Fruit fly (Drosophila melanogaster): ENCODE measurements around the gene Ubr3.

Ubr3 gene

dm6 chrX:7933210-7933915 is 2.3 kb upstream of the Ubr3 start, which contains the start of the genes Dhdds and RpS14a (continued):
- TF ChIP-seq CkIIα-i1 (GFP tag; IDR thresholded peaks at IDR 0.05), result no peak
- TF ChIP-seq vvl (GFP tag; IDR thresholded peaks at IDR 0.05), result peak; percentile 17; the same call in 1 of the 2 replicates
- TF ChIP-seq danr (GFP tag; IDR thresholded peaks at IDR 0.05), result no peak
- TF ChIP-seq Max (GFP tag; optimal IDR thresholded peaks at IDR 0.05), result peak; percentile 56
- peak; percentile 41 for TF ChIP-seq CG9609 (GFP tag; optimal IDR thresholded peaks at IDR 0.05)
- TF ChIP-seq Six4 (GFP tag; optimal IDR thresholded peaks at IDR 0.05), result peak; percentile 11
- no peak for TF ChIP-seq Atf6 (GFP tag; IDR thresholded peaks at IDR 0.05)
- TF ChIP-seq CG11247 (GFP tag; IDR thresholded peaks at IDR 0.05), result no peak
- peak; percentile 72 for TF ChIP-seq Bgb (GFP tag; IDR thresholded peaks at IDR 0.05; ENCODE audit: partially characterized antibody)
- TF ChIP-seq run (tag; optimal IDR thresholded peaks at IDR 0.05), result no peak
- TF ChIP-seq pan (optimal IDR thresholded peaks at IDR 0.05), result no peak
- peak in 1 of 2 experiments; percentile 26 for TF ChIP-seq pan (GFP tag; optimal IDR thresholded peaks at IDR 0.05 in 1 of 2, IDR thresholded peaks at IDR 0.05 in 1 of 2)
- no peak for TF ChIP-seq dan (GFP tag; IDR thresholded peaks at IDR 0.05)
- no peak for TF ChIP-seq CG4360 (GFP tag; IDR thresholded peaks at IDR 0.05)
- peak; percentile 49; the same call in 2 of the 3 replicates for TF ChIP-seq HLH4C (GFP tag; IDR thresholded peaks at IDR 0.05; ENCODE audit: partially characterized antibody)
- TF ChIP-seq Ets97D (GFP tag; optimal IDR thresholded peaks at IDR 0.05), result peak; percentile 99
- TF ChIP-seq CG14965 (GFP tag; optimal IDR thresholded peaks at IDR 0.05; ENCODE audit: borderline replicate concordance), result no peak
- peak; percentile 64 for TF ChIP-seq CG15514 (GFP tag; optimal IDR thresholded peaks at IDR 0.05)
- TF ChIP-seq stwl (tag; optimal IDR thresholded peaks at IDR 0.05), result no peak
- peak; percentile 61 for TF ChIP-seq CG30403 (GFP tag; optimal IDR thresholded peaks at IDR 0.05)
- peak; percentile 54 for TF ChIP-seq CG18262 (tag; optimal IDR thresholded peaks at IDR 0.05)
- no peak for TF ChIP-seq fru (optimal IDR thresholded peaks at IDR 0.05)
- peak; percentile 29 for TF ChIP-seq CG16815 (GFP tag; optimal IDR thresholded peaks at IDR 0.05)
- peak; percentile 92 for TF ChIP-seq CG9797 (GFP tag; optimal IDR thresholded peaks at IDR 0.05)
- TF ChIP-seq CG7928 (GFP tag; optimal IDR thresholded peaks at IDR 0.05), result peak; percentile 62
- TF ChIP-seq gem (tag; optimal IDR thresholded peaks at IDR 0.05), result peak; percentile 36
- TF ChIP-seq Trl (optimal IDR thresholded peaks at IDR 0.05), result no peak
- TF ChIP-seq Trl (GFP tag; optimal IDR thresholded peaks at IDR 0.05), result peak; percentile 5
- TF ChIP-seq bcd (GFP tag; optimal IDR thresholded peaks at IDR 0.05), result peak; percentile 88
- no peak; the same call in 1 of the 2 replicates for TF ChIP-seq klu (GFP tag; IDR thresholded peaks at IDR 0.05)
- peak; percentile 45 for TF ChIP-seq Tbp (GFP tag; optimal IDR thresholded peaks at IDR 0.05)
- no peak for TF ChIP-seq Abd-B (GFP tag; optimal IDR thresholded peaks at IDR 0.05)
- peak; percentile 6 for TF ChIP-seq CG8359 (GFP tag; optimal IDR thresholded peaks at IDR 0.05; ENCODE audit: borderline replicate concordance)
- no peak for TF ChIP-seq CG3726 (GFP tag; IDR thresholded peaks at IDR 0.05)
- no peak for TF ChIP-seq H2.0 (GFP tag; IDR thresholded peaks at IDR 0.05)
- no peak for TF ChIP-seq CG3065 (GFP tag; optimal IDR thresholded peaks at IDR 0.05)
- peak; percentile 56 for TF ChIP-seq nom (GFP tag; optimal IDR thresholded peaks at IDR 0.05)
- TF ChIP-seq CG3163 (GFP tag; optimal IDR thresholded peaks at IDR 0.05), result no peak
- TF ChIP-seq exex (tag; optimal IDR thresholded peaks at IDR 0.05), result no peak
- no peak for TF ChIP-seq tap (tag; optimal IDR thresholded peaks at IDR 0.05)
- TF ChIP-seq CG14860 (GFP tag; IDR thresholded peaks at IDR 0.05; ENCODE audit: partially characterized antibody), result peak; percentile 48; the same call in 2 of the 3 replicates
- peak; percentile 68 for TF ChIP-seq Opbp (GFP tag; IDR thresholded peaks at IDR 0.05; ENCODE audit: partially characterized antibody)
- TF ChIP-seq CG4282 (GFP tag; optimal IDR thresholded peaks at IDR 0.05), result peak; percentile 5
- TF ChIP-seq D19B (GFP tag; optimal IDR thresholded peaks at IDR 0.05), result peak; percentile 47
- no peak for TF ChIP-seq crol (GFP tag; IDR thresholded peaks at IDR 0.05)
- no peak for TF ChIP-seq gsb (GFP tag; IDR thresholded peaks at IDR 0.05)
- TF ChIP-seq CG9932 (GFP tag; IDR thresholded peaks at IDR 0.05), result no peak
- TF ChIP-seq B-H1 (GFP tag; IDR thresholded peaks at IDR 0.05), result no peak; the same call in 2 of the 3 replicates
- TF ChIP-seq scrt (GFP tag; optimal IDR thresholded peaks at IDR 0.05), result peak; percentile 41
- no peak for TF ChIP-seq CG1832 (GFP tag; optimal IDR thresholded peaks at IDR 0.05)
- TF ChIP-seq croc (GFP tag; conservative IDR thresholded peaks at IDR 0.05), result no peak

Data from whole organism, embryonic.